Fruit fly (Drosophila melanogaster): ENCODE measurements around the gene bsk.

bsk gene

DNA sequence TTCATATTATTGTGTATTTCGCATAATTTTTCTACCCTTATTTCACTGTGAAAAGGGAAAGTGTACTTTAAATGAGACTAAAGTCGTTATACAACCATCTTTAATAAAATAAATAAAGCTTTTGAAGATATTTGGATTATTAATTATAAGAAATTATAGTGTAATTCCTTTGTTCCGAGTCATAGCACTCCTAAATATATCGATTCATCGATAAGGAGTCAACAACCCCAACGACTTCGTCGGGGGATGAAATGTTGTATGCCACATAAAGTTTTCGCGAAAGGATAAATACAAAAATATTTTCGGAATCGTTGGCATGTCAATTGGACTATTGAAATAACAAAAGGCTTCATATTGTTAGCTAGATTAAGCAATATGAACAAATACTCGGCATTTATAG, 1.3 kb upstream of the bsk start, which contains the start of gene Ror:
Gene Ror (plus strand): TSS at position 252 of the 400 bp plus-strand sequence.
- TF ChIP-seq psq (optimal IDR thresholded peaks at IDR 0.05): no peak
- no peak for TF ChIP-seq EcR (GFP tag; optimal IDR thresholded peaks at IDR 0.05)
- no peak for TF ChIP-seq Dll (optimal IDR thresholded peaks at IDR 0.05)
- TF ChIP-seq usp (GFP tag; optimal IDR thresholded peaks at IDR 0.05): no peak
- TF ChIP-seq CG8478 (optimal IDR thresholded peaks at IDR 0.05): no peak
- no peak for TF ChIP-seq pan (optimal IDR thresholded peaks at IDR 0.05)

DNA sequence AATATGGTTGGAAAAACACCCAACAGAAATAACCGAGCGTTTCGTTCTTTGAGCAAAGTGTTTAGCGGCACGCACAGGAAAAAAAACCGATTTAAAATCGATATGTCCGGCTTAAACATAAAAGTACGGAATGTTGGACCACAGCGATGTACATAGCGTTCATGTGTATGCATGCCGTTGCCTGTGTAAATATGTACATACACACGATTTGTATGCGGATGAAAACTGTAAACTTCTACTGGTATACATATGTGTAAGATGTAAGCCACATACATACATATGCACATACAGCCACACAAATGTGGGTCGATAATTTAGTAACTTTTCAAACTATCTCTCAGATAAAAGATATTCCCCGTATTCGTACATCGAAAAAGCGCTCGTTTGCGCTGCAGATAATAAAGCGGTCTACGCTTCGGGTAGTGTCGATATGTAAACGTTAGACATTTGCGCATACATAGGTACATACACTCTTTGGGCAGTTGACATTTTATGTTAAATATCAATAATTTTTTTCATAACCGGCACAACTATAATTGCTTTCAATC, 572 bp downstream of the bsk start:
- no peak for TF ChIP-seq psq (optimal IDR thresholded peaks at IDR 0.05)
- TF ChIP-seq usp (GFP tag; optimal IDR thresholded peaks at IDR 0.05): no peak
- TF ChIP-seq pan (optimal IDR thresholded peaks at IDR 0.05): no peak
- no peak for TF ChIP-seq Dll (optimal IDR thresholded peaks at IDR 0.05)
- no peak for TF ChIP-seq EcR (GFP tag; optimal IDR thresholded peaks at IDR 0.05)
- no peak for TF ChIP-seq CG8478 (optimal IDR thresholded peaks at IDR 0.05)

DNA sequence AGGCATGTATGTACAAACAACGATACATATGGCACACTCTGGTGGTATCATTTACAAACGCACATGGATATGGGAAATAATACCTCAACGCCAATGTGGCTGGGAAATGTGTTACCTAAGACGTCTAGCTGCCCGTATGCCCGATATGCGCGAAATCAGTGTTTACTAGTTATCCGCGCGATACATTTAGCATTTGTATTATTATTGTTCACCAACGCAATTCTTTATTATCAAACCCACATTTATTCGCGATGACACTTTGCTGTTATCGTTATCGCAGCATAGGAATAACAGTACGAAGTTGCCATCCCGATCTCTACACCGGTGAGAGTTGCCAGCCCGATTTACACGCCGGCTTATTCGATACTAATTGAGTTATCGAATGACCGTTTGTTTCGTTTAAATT, 3.5 kb downstream of the bsk start, which contains the start of gene chico:
Gene chico (minus strand): TSS at position 294 of the 406 bp plus-strand sequence.
- TF ChIP-seq Dll (optimal IDR thresholded peaks at IDR 0.05) (no peak), pan (optimal IDR thresholded peaks at IDR 0.05) (no peak), psq (optimal IDR thresholded peaks at IDR 0.05) (no peak), CG8478 (optimal IDR thresholded peaks at IDR 0.05) (no peak), EcR (GFP tag; optimal IDR thresholded peaks at IDR 0.05) (no peak), usp (GFP tag; optimal IDR thresholded peaks at IDR 0.05) (no peak)

DNA sequence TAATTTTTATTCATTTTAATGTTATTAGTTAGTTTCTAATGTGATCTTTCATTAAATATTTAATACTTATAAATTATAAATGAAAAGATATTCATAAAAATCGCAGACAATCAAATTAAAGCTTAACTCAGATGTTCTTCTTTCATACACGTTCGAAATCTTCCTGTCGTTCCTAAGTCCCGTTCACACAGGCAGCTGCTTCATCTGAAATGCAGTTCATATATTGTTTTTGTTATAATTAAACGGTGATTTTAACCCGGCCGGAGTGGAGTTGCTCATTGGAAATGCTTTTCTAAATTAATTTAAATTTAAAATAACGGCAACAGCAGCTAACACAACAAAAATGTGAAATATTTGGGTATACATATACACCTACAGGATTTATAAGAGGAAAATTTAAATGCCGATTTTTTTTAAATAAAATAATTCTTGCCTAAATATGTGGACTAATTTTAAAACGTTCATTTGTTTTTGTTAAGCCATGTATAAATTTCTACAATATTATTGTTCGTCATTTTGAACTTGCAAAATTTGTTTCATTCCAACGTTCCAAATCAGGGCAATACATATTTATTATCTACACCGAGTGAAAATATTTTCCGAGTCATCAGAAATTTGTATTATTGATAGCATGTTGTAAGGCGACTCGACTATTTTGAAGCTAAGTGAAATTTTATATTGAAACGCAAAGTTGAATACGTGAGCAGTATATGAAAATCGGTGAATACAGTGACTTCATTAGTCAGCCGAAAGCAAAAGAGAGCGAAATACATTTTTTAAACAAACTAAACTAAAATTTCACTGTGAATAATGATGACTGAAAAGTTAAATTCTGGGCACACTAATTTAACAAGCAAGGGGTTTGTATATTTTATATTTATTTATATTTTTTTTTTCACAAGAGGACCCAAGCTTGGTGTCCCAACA, 11.3 kb downstream of the bsk start, which contains the start of gene me31B:
Gene me31B (plus strand): TSS at position 616 of the 927 bp plus-strand sequence.
- TF ChIP-seq EcR (GFP tag; optimal IDR thresholded peaks at IDR 0.05) (no peak), CG8478 (optimal IDR thresholded peaks at IDR 0.05) (no peak), pan (optimal IDR thresholded peaks at IDR 0.05) (no peak), psq (optimal IDR thresholded peaks at IDR 0.05) (no peak), usp (GFP tag; optimal IDR thresholded peaks at IDR 0.05) (no peak), Dll (optimal IDR thresholded peaks at IDR 0.05) (no peak)

DNA sequence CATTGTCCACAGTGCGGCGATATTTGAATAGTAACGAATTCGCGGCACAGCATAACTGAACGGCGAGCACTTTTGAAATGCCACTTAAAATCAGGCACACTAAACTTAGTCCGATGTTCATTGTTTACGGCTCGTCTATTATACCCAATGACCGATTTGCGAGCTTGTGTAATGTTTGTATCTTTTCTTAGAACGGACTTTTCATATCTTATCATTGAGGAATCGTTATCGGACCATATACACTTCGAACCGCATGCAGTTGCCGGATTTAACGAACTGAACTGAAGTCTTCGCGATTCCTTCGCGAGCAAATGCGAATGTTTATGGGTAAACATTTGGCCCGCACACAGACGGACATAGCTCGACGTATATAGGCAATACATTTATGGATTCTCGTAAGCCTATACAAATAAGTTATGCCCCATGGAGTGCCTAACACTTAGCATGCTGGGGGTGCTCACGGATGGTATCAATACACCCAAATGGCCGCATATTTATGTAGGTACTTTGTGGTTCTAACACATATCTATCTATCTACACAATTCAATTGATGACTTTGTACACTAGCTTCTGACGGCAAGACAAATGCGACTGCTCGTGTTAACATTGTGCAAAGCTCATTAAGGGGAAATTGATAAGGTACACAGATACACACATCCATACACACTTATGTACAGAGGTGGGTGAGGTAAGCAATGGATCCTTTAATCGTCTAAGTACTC, 12.4 kb downstream of the bsk start, which contains the start of gene mthl15:
Gene mthl15 (minus strand): TSS at position 593 of the 722 bp plus-strand sequence.
- TF ChIP-seq Dll (optimal IDR thresholded peaks at IDR 0.05) (no peak), usp (GFP tag; optimal IDR thresholded peaks at IDR 0.05) (no peak), CG8478 (optimal IDR thresholded peaks at IDR 0.05) (no peak), psq (optimal IDR thresholded peaks at IDR 0.05) (no peak), EcR (GFP tag; optimal IDR thresholded peaks at IDR 0.05) (no peak), pan (optimal IDR thresholded peaks at IDR 0.05) (peak; percentile 8)

DNA sequence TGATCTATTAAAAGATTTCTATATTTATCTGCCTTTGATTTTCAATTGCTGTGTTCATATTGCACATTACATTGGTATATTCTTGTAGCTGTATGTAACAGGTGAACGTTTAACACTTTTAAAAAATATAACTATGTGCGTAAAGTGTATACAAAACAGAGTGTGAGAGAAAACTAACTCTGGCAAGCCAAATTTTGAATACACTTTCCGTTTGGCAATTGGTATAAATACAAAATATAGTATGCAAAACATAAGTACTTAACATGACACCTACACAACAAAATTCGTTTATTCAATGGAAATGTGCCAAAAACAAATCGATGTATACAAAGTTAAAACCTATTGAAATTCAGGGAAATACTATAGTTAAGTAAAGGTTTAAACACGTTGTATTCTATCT, 17.5 kb downstream of the bsk start:
- TF ChIP-seq pan (optimal IDR thresholded peaks at IDR 0.05): no peak

DNA sequence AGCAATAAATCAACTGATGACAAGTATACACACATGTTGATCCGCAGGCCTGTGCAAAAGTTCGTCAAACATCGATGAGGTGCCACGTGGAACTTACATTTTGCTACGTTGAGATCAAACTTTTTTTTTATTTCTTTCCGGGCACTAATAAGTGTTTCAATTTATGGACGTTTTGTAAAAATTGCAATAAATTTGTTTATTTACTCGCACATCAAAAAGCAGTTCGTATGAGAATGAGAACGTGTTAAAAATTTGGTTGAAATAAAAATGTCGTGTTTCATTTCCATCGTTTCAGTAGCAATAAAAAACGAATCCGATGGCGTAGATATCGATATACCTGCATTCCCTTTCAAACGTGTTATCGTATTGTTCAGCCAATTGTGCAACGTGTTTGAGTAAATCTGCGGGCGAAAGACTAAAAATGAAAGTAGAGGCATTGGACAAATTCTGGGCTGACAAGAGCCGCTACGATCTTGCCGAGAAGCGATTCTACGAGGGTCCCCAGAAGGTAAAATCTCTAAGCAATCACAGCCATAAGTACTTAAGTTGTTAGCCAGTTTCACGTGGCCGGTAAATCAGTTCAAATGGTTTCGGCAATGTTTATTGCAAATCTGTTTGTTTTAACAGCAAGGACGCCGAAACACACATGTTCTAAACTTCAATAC, 18.0 kb downstream of the bsk start, which contains the start of gene eEF1delta:
Gene eEF1delta (plus strand): TSS at position 356 of the 665 bp plus-strand sequence.
- TF ChIP-seq CG8478 (optimal IDR thresholded peaks at IDR 0.05) (no peak), Dll (optimal IDR thresholded peaks at IDR 0.05) (no peak), usp (GFP tag; optimal IDR thresholded peaks at IDR 0.05) (no peak), psq (optimal IDR thresholded peaks at IDR 0.05) (no peak), pan (optimal IDR thresholded peaks at IDR 0.05) (no peak), EcR (GFP tag; optimal IDR thresholded peaks at IDR 0.05) (no peak)

DNA sequence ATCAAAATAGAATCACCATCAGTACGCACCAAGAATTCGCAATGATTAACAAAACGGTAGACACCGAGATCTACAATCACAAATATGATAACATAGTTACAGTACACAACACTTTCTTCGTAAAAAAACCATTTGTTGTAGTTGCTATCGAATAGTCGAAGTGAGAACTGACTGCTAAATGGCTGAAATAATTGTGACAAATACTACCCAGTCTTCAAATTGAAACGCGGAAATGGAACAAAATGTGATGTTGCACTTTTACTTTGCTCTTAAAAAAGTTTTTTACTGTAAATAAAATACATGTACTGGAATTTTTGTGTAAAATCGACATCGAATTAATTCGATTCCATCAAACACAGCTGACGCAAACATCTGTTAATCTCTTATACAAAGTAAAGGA, 18.8 kb downstream of the bsk start, which contains the start of gene ova:
Gene ova (minus strand): TSS at position 183 of the 400 bp plus-strand sequence.
- no peak for TF ChIP-seq psq (optimal IDR thresholded peaks at IDR 0.05)
- no peak for TF ChIP-seq EcR (GFP tag; optimal IDR thresholded peaks at IDR 0.05)
- no peak for TF ChIP-seq CG8478 (optimal IDR thresholded peaks at IDR 0.05)
- TF ChIP-seq pan (optimal IDR thresholded peaks at IDR 0.05): no peak
- no peak for TF ChIP-seq usp (GFP tag; optimal IDR thresholded peaks at IDR 0.05)
- no peak for TF ChIP-seq Dll (optimal IDR thresholded peaks at IDR 0.05)

DNA sequence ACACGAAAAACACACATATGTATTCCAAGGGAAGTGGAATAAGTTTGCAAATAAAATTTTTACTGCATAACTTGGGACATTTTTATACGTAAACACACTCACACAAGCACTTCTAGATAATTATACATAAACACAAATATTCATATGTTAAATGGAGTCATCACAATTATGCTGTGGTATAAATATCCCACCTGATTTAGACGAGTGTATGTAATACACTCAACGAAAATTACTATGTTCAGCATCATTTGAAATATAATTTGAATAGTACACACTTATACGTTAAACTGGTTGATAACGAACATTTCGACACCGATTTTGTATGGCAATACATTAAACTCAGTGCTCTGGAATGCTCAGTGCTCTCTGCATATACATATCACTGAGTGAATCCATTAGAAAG, 19.2 kb downstream of the bsk start:
- TF ChIP-seq psq (optimal IDR thresholded peaks at IDR 0.05): no peak
- no peak for TF ChIP-seq usp (GFP tag; optimal IDR thresholded peaks at IDR 0.05)
- no peak for TF ChIP-seq CG8478 (optimal IDR thresholded peaks at IDR 0.05)
- TF ChIP-seq Dll (optimal IDR thresholded peaks at IDR 0.05): no peak
- TF ChIP-seq pan (optimal IDR thresholded peaks at IDR 0.05): no peak
- TF ChIP-seq EcR (GFP tag; optimal IDR thresholded peaks at IDR 0.05): no peak

DNA sequence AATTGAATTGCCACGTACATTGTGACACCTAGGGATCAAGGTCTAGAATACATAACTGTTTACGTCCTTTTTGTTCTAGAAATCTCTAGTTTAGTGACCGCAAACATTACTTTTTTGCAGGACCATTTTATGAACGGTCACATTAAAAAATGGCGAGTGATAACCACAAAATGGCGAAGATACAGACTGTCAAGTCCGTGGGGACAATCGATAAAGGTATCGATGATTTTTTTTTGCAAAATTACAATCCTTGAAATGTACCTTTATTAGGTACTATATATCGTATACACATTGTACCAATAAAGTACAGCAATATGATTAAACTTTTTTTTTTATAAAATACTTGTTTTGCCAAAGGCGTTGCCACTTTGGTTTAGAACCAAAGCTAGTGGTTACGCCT, 19.8 kb downstream of the bsk start:
- TF ChIP-seq EcR (GFP tag; optimal IDR thresholded peaks at IDR 0.05): no peak
- TF ChIP-seq CG8478 (optimal IDR thresholded peaks at IDR 0.05): no peak
- no peak for TF ChIP-seq psq (optimal IDR thresholded peaks at IDR 0.05)

DNA sequence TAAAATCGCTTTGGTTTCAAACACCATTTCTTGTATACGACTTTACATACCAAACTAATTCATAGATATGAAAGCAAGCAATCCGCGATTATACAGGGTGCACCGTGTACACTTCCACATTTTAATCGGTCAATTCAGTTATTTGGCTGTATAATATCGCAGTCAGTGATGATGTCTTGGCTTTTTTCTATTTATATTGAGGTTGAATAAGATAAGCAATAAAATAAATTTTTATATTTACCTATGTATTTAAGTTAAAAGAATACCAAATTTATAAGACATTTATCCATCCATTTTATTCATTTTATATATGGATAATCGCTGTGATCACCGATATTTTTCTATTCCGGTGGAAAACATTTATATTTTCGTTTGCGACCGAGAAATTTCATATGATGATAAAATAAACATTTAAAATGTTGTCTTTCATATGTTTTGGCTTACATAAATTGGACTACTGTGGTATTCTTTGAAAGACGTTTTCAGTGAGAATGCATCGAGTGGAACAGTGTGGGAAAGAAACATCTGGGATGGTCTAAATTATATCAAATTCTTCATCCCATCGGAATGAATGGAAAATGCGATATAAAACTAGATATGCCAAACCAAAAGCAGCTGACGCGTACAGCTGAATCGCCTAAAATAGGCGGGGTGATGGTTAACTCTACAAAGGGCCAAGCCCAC, 23.4 kb downstream of the bsk start, which contains the start of gene CG5708:
Gene CG5708 (minus strand): TSS at position 85 of the 684 bp plus-strand sequence.
- TF ChIP-seq CG8478 (optimal IDR thresholded peaks at IDR 0.05) (no peak), Dll (optimal IDR thresholded peaks at IDR 0.05) (no peak), psq (optimal IDR thresholded peaks at IDR 0.05) (no peak), EcR (GFP tag; optimal IDR thresholded peaks at IDR 0.05) (no peak), usp (GFP tag; optimal IDR thresholded peaks at IDR 0.05) (no peak), pan (optimal IDR thresholded peaks at IDR 0.05) (no peak)

All from whole organism.